Worm (Caenorhabditis elegans) whole organism, mixed stage, embryonic: ENCODE measurements around the gene srd-50.
A peak's percentile ranks its signal among the peaks of the same experiment; 100 is the strongest.

Experiments
- blmp-1 ChIP-seq: fragments of 150-350 bp; optimal IDR thresholded peaks from 2 replicates; lab custom pipeline; 2014; ENCODE audit warnings: missing biosample characterization, missing genetic modification characterization
- mab-5 ChIP-seq: fragments of 150-350 bp; optimal IDR thresholded peaks from 2 replicates; lab custom pipeline; 2014; ENCODE audit warnings: missing biosample characterization, missing genetic modification characterization
- mep-1 ChIP-seq: fragments of 150-350 bp; optimal IDR thresholded peaks from 2 replicates; lab custom pipeline; 2017; ENCODE audit warnings: missing biosample characterization, missing genetic modification reagents, missing genetic modification characterization, inconsistent platforms
- mls-2 ChIP-seq: sonication (generic microtip); optimal IDR thresholded peaks from 2 replicates; lab custom pipeline; 2016; ENCODE audit warnings: mild to moderate bottlenecking, missing genetic modification characterization, moderate library complexity, missing compliant biosample characterization
- nhr-2 ChIP-seq: fragments of 150-350 bp; optimal IDR thresholded peaks from 2 replicates; lab custom pipeline; 2014; ENCODE audit warnings: missing biosample characterization, missing genetic modification characterization
- nhr-76 ChIP-seq: sonication (generic microtip); optimal IDR thresholded peaks from 2 replicates; lab custom pipeline; 2017; ENCODE audit warnings: missing biosample characterization, missing genetic modification characterization
- pha-4 ChIP-seq: fragments of 150-350 bp; optimal IDR thresholded peaks from 2 replicates; lab custom pipeline; 2018; ENCODE audit warnings: missing biosample characterization, missing genetic modification reagents, missing genetic modification characterization
- unc-120 ChIP-seq: sonication (generic microtip); optimal IDR thresholded peaks from 2 replicates; lab custom pipeline; 2017; ENCODE audit warnings: missing genetic modification characterization, missing compliant biosample characterization; ENCODE audit not compliant: poor library complexity, severe bottlenecking
- unc-39 ChIP-seq: fragments of 150-350 bp; optimal IDR thresholded peaks from 2 replicates; lab custom pipeline; 2014; ENCODE audit warnings: missing biosample characterization, missing genetic modification characterization
- ztf-11 ChIP-seq: fragments of 150-350 bp; optimal IDR thresholded peaks from 2 replicates; lab custom pipeline; 2014; ENCODE audit warnings: missing biosample characterization, missing genetic modification characterization

DNA sequence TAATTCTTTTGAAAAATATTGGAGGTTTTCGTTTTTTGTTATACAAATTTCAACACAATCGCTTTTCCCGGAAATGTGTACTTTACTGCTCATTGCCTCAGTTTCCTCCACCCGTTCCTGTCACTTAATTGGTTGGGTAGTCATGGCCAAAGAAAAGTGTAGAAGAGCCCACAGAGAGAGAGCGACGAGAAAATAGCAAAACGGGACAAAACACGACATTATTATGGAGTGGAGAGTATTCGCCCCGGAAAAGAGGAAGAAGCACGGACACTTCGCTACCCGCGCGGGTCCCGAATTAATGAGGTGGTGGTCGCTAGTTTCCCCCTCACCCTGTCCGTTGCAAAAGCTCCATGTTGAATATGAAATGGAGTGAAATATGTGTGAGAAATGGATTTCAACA is 22.2 kb upstream of the srd-50 start:
- no peak for TF ChIP-seq nhr-76 (tag; lab: Kevin White, UChicago)
- TF ChIP-seq mls-2 (tag; lab: Kevin White, UChicago) = peak; percentile 59
- no peak for TF ChIP-seq ztf-11 (tag; lab: Kevin White, UChicago)
- TF ChIP-seq pha-4 (tag; lab: Kevin White, UChicago) = no peak
- no peak for TF ChIP-seq unc-39 (tag; lab: Kevin White, UChicago)
- no peak for TF ChIP-seq nhr-2 (tag; lab: Kevin White, UChicago)
- peak; percentile 15 for TF ChIP-seq mep-1
- TF ChIP-seq unc-120 (tag; lab: Kevin White, UChicago) = no peak
- no peak for TF ChIP-seq blmp-1 (tag; lab: Kevin White, UChicago)
- no peak for TF ChIP-seq mab-5 (tag; lab: Kevin White, UChicago)
